Fruit fly (Drosophila melanogaster) whole organism, prepupa: ENCODE data around the gene fbl.
A peak's percentile ranks its signal among the peaks of the same experiment; 100 is the strongest.

Experiments
- Hr39 ChIP-seq: fragments of 200-800 bp; sonication (Bioruptor generic); optimal IDR thresholded peaks from 2 replicates; lab custom pipeline; 2016; ENCODE audit warnings: missing biosample characterization, missing genetic modification characterization
- Sox102F ChIP-seq: fragments of 200-800 bp; sonication (Bioruptor generic); optimal IDR thresholded peaks from 2 replicates; lab custom pipeline; 2016; ENCODE audit warnings: missing biosample characterization, mild to moderate bottlenecking, missing genetic modification characterization
- net ChIP-seq: fragments of 200-800 bp; sonication (Bioruptor generic); optimal IDR thresholded peaks from 3 replicates; lab custom pipeline; 2016; ENCODE audit warnings: missing biosample characterization, missing genetic modification characterization

- TF ChIP-seq net (peak; percentile 53), Hr39 (GFP tag; lab: Kevin White, UChicago) (no peak), Sox102F (GFP tag; lab: Kevin White, UChicago) (peak; percentile 69)
These were observed 36.3 kb upstream of the fbl start, which contains the start of the genes Rbbp5 and eRF1 for dm6 chr3L:20347762-20348580.
